Fruit fly (Drosophila melanogaster): ENCODE data around the gene GC.
A peak's percentile ranks its signal among the peaks of the same experiment; 100 is the strongest.

Gene GC

dm6 chr3L:1648690-1649355 is 19.7 kb upstream of the GC start, which contains the start of gene CG13920:
TSS of gene CG13920 (plus strand) at chr3L:1648944.
- TF ChIP-seq noc (tag; optimal IDR thresholded peaks at IDR 0.05), result no peak

dm6 chr3L:1647276-1647919 is 18.3 kb upstream of the GC start, which contains the start of the genes CG17249 and Bro:
TSS of gene CG17249 (minus strand) at chr3L:1647464.
TSS of gene Bro (plus strand) at chr3L:1647869.
- TF ChIP-seq noc (tag; optimal IDR thresholded peaks at IDR 0.05), result no peak

dm6 chr3L:1644920-1645567 is 15.9 kb upstream of the GC start, which contains the start of the genes alphaCOP and CG13919:
TSS of gene alphaCOP (minus strand) at chr3L:1645199.
TSS of gene CG13919 (plus strand) at chr3L:1645467.
- TF ChIP-seq noc (tag; optimal IDR thresholded peaks at IDR 0.05), result peak; percentile 90

- no peak for TF ChIP-seq noc (tag; optimal IDR thresholded peaks at IDR 0.05)
Measured at dm6 chr3L:1639185-1639812, 10.2 kb upstream of the GC start, which contains the start of the genes Mettl2 and Bgb. TSS of gene Mettl2 (minus strand) at chr3L:1639235. TSS of gene Bgb (plus strand) at chr3L:1639711.

- no peak for TF ChIP-seq noc (tag; optimal IDR thresholded peaks at IDR 0.05)
Measured at dm6 chr3L:1637652-1638051, 8.6 kb upstream of the GC start, which contains the start of gene nSyb. TSS of gene nSyb (minus strand) at chr3L:1637752.

- TF ChIP-seq noc (tag; optimal IDR thresholded peaks at IDR 0.05), result no peak
Measured at dm6 chr3L:1636886-1637285, 7.8 kb upstream of the GC start.

dm6 chr3L:1628176-1628866 is 780 bp downstream of the GC start, which contains the start of gene CG13928:
TSS of gene CG13928 (minus strand) at chr3L:1628377.
- no peak for TF ChIP-seq noc (tag; optimal IDR thresholded peaks at IDR 0.05)

dm6 chr3L:1626924-1627323 is 2.2 kb downstream of the GC start:
- no peak for TF ChIP-seq noc (tag; optimal IDR thresholded peaks at IDR 0.05)

dm6 chr3L:1618116-1618727 is 10.9 kb downstream of the GC start, which contains the start of the genes CG13926, ABCB7 and CG33230:
TSS of gene CG13926 (minus strand) at chr3L:1618158.
TSS of gene ABCB7 (plus strand) at chr3L:1618414.
TSS of gene CG33230 (plus strand) at chr3L:1618414.
- peak; percentile 69 for TF ChIP-seq noc (tag; optimal IDR thresholded peaks at IDR 0.05)

- TF ChIP-seq noc (tag; optimal IDR thresholded peaks at IDR 0.05), result no peak
Measured at dm6 chr3L:1615701-1616100, 13.4 kb downstream of the GC start, which contains the start of gene CG12105. TSS of gene CG12105 (minus strand) at chr3L:1615801.

- no peak for TF ChIP-seq noc (tag; optimal IDR thresholded peaks at IDR 0.05)
Measured at dm6 chr3L:1614465-1615084, 14.5 kb downstream of the GC start.

- no peak for TF ChIP-seq noc (tag; optimal IDR thresholded peaks at IDR 0.05)
Measured at dm6 chr3L:1609611-1610010, 19.5 kb downstream of the GC start.

- no peak for TF ChIP-seq noc (tag; optimal IDR thresholded peaks at IDR 0.05)
Measured at dm6 chr3L:1602833-1603128, 26.3 kb downstream of the GC start, which contains the start of the genes CG18170 and CG33791. TSS of gene CG18170 (plus strand) at chr3L:1602954. TSS of gene CG33791 (plus strand) at chr3L:1602954.
